Worm (Caenorhabditis elegans): Measurements from ENCODE around the gene Y6E2A.10.

- TF ChIP-seq W03F9.2 (tag; optimal IDR thresholded peaks at IDR 0.05) (no peak), dao-5 (tag; optimal IDR thresholded peaks at IDR 0.05) (no peak)
Measured at ce11 chrV:15733568-15733967, 3.2 kb upstream of the Y6E2A.10 start, which contains the start of gene T23D5.3.
